Fruit fly (Drosophila melanogaster) whole organism, embryonic: Measurements from ENCODE around the gene CG13299.
A peak's percentile ranks its signal among the peaks of the same experiment; 100 is the strongest.

Source experiments
- Atf6 ChIP-seq: fragments of 200-800 bp; sonication (Bioruptor generic); IDR thresholded peaks from 2 replicates; pipeline ENCODE4 v1.3.6; 2022; ENCODE audit warnings: missing biosample characterization, missing genetic modification characterization
- BtbVII ChIP-seq: fragments of 200-800 bp; sonication (Bioruptor generic); optimal IDR thresholded peaks from 3 replicates; lab custom pipeline; 2017; ENCODE audit warnings: missing biosample characterization, mild to moderate bottlenecking, missing genetic modification characterization
- CG11504 ChIP-seq: fragments of 200-800 bp; sonication (Bioruptor generic); optimal IDR thresholded peaks from 3 replicates; lab custom pipeline; 2019; ENCODE audit warnings: missing biosample characterization, mild to moderate bottlenecking, missing genetic modification characterization, moderate library complexity
- CG12155 ChIP-seq: fragments of 200-800 bp; sonication (Bioruptor generic); optimal IDR thresholded peaks from 3 replicates; lab custom pipeline; 2016; ENCODE audit warnings: missing biosample characterization, missing genetic modification characterization
- CG13894 ChIP-seq: fragments of 200-800 bp; sonication (Bioruptor generic); optimal IDR thresholded peaks from 3 replicates; lab custom pipeline; 2018; ENCODE audit warnings: missing biosample characterization, mild to moderate bottlenecking, missing genetic modification characterization, moderate library complexity
- CG15269 ChIP-seq: fragments of 200-800 bp; sonication (Bioruptor generic); optimal IDR thresholded peaks from 2 replicates; lab custom pipeline; 2018; ENCODE audit warnings: missing biosample characterization, mild to moderate bottlenecking, missing genetic modification characterization, moderate library complexity
- CG1603 ChIP-seq: fragments of 200-800 bp; sonication (Bioruptor generic); optimal IDR thresholded peaks from 2 replicates; lab custom pipeline; 2019; ENCODE audit warnings: missing biosample characterization, mild to moderate bottlenecking, missing genetic modification characterization, moderate library complexity
- CG16815 ChIP-seq: fragments of 200-800 bp; sonication (Bioruptor generic); optimal IDR thresholded peaks from 3 replicates; lab custom pipeline; 2017; ENCODE audit warnings: missing biosample characterization, mild to moderate bottlenecking, missing genetic modification characterization
- CG16863 ChIP-seq: fragments of 200-800 bp; sonication (Bioruptor generic); optimal IDR thresholded peaks from 3 replicates; lab custom pipeline; 2016; ENCODE audit warnings: missing biosample characterization, missing genetic modification characterization
- CG17359 ChIP-seq: fragments of 200-800 bp; sonication (Bioruptor generic); optimal IDR thresholded peaks from 3 replicates; lab custom pipeline; 2018; ENCODE audit warnings: missing biosample characterization, mild to moderate bottlenecking, missing genetic modification characterization, moderate library complexity
- CG17802 ChIP-seq: fragments of 200-800 bp; sonication (Bioruptor generic); optimal IDR thresholded peaks from 2 replicates; lab custom pipeline; 2018; ENCODE audit warnings: missing biosample characterization, mild to moderate bottlenecking, missing genetic modification characterization, moderate library complexity
- CG1792 ChIP-seq: fragments of 200-800 bp; sonication (Bioruptor generic); optimal IDR thresholded peaks from 2 replicates; lab custom pipeline; 2016; ENCODE audit warnings: missing biosample characterization, missing genetic modification characterization
- CG1832 ChIP-seq: fragments of 200-800 bp; sonication (Bioruptor generic); optimal IDR thresholded peaks from 2 replicates; lab custom pipeline; 2017; ENCODE audit warnings: missing biosample characterization, mild to moderate bottlenecking, missing genetic modification characterization, inconsistent platforms
- CG18619 ChIP-seq: fragments of 200-800 bp; sonication (Bioruptor generic); optimal IDR thresholded peaks from 3 replicates; lab custom pipeline; 2017; ENCODE audit warnings: missing biosample characterization, mild to moderate bottlenecking, missing genetic modification characterization
- CG2875 ChIP-seq: fragments of 200-800 bp; sonication (Bioruptor generic); optimal IDR thresholded peaks from 2 replicates; lab custom pipeline; 2017; ENCODE audit warnings: missing biosample characterization, mild to moderate bottlenecking, missing genetic modification characterization, missing genetic modification reagents
- CG31441 ChIP-seq: fragments of 200-800 bp; sonication (Bioruptor generic); IDR thresholded peaks from 2 replicates; pipeline ENCODE4 v1.3.6; 2022; ENCODE audit warnings: missing biosample characterization, missing genetic modification characterization
- CG7963 ChIP-seq: fragments of 200-800 bp; sonication (Bioruptor generic); IDR thresholded peaks from 3 replicates; pipeline ENCODE4 v1.3.6; 2022; ENCODE audit warnings: missing biosample characterization, missing genetic modification characterization; ENCODE audit not compliant: partially characterized antibody
- CG8089 ChIP-seq: fragments of 200-800 bp; sonication (Bioruptor generic); optimal IDR thresholded peaks from 3 replicates; lab custom pipeline; 2016; ENCODE audit warnings: missing biosample characterization, missing genetic modification characterization
- CG9727 ChIP-seq: fragments of 200-800 bp; sonication (Bioruptor generic); optimal IDR thresholded peaks from 3 replicates; lab custom pipeline; 2017; ENCODE audit warnings: missing biosample characterization, mild to moderate bottlenecking, missing genetic modification characterization
- CoRest ChIP-seq: fragments of 200-800 bp; sonication (Bioruptor generic); optimal IDR thresholded peaks from 3 replicates; lab custom pipeline; 2018; ENCODE audit warnings: missing biosample characterization, mild to moderate bottlenecking, missing genetic modification characterization, moderate library complexity
- Drgx ChIP-seq: fragments of 200-800 bp; sonication (Bioruptor generic); IDR thresholded peaks from 2 replicates; pipeline ENCODE4 v1.3.6; 2022; ENCODE audit warnings: missing biosample characterization, missing genetic modification characterization
- Eip74EF ChIP-seq, 2 experiments: fragments of 200-800 bp in 1 of 2; fragments of >200 bp in 1 of 2; sonication (Bioruptor generic) in 1 of 2; optimal IDR thresholded peaks; 2 replicates each; lab custom pipeline; 2017 to 2019; ENCODE audit warnings: missing biosample characterization in 2 of 2, missing genetic modification characterization in 2 of 2, mild to moderate bottlenecking in 1 of 2, moderate library complexity in 1 of 2
- Hr51 ChIP-seq, 2 experiments: fragments of 200-800 bp; sonication (Bioruptor generic); optimal IDR thresholded peaks; 2 replicates in 1 of 2; 3 replicates in 1 of 2; lab custom pipeline; 2016 to 2018; ENCODE audit warnings: missing biosample characterization in 2 of 2, missing genetic modification characterization in 2 of 2, mild to moderate bottlenecking in 1 of 2, moderate library complexity in 1 of 2
- MBD-R2 ChIP-seq: fragments of 200-800 bp; sonication (Bioruptor generic); IDR thresholded peaks from 2 replicates; pipeline ENCODE4 v1.3.6; 2022; ENCODE audit warnings: missing biosample characterization, missing genetic modification characterization
- Max ChIP-seq: fragments of 200-800 bp; sonication (Bioruptor generic); optimal IDR thresholded peaks from 2 replicates; lab custom pipeline; 2016; ENCODE audit warnings: missing biosample characterization, mild to moderate bottlenecking, missing genetic modification characterization
- NC2β ChIP-seq: fragments of 200-800 bp; sonication (Bioruptor generic); optimal IDR thresholded peaks from 2 replicates; lab custom pipeline; 2016; ENCODE audit warnings: missing biosample characterization, missing genetic modification characterization
- NK7.1 ChIP-seq: fragments of 200-800 bp; sonication (Bioruptor generic); optimal IDR thresholded peaks from 3 replicates; lab custom pipeline; 2016; ENCODE audit warnings: missing biosample characterization, missing genetic modification characterization
- Optix ChIP-seq: fragments of 200-800 bp; sonication (Bioruptor generic); IDR thresholded peaks from 3 replicates; pipeline ENCODE4 v1.3.6; 2022; ENCODE audit warnings: missing biosample characterization, missing genetic modification characterization
- Six4 ChIP-seq: fragments of 200-800 bp; sonication (Bioruptor generic); optimal IDR thresholded peaks from 2 replicates; lab custom pipeline; 2016; ENCODE audit warnings: missing biosample characterization, missing genetic modification characterization
- Sox102F ChIP-seq: fragments of 200-800 bp; sonication (Bioruptor generic); optimal IDR thresholded peaks from 2 replicates; lab custom pipeline; 2018; ENCODE audit warnings: missing biosample characterization, mild to moderate bottlenecking, missing genetic modification characterization, moderate library complexity
- Tbp ChIP-seq: fragments of >200 bp; optimal IDR thresholded peaks from 2 replicates; lab custom pipeline; 2018; ENCODE audit warnings: missing biosample characterization, missing genetic modification characterization
- Vsx1 ChIP-seq: fragments of 200-800 bp; sonication (Bioruptor generic); optimal IDR thresholded peaks from 2 replicates; lab custom pipeline; 2017; ENCODE audit warnings: missing biosample characterization, mild to moderate bottlenecking, missing genetic modification characterization, missing genetic modification reagents
- Xrp1 ChIP-seq: fragments of 200-800 bp; sonication (Bioruptor generic); IDR thresholded peaks from 2 replicates; pipeline ENCODE4 v1.3.6; 2022; ENCODE audit warnings: missing biosample characterization, missing genetic modification characterization
- crol ChIP-seq: fragments of 200-800 bp; sonication (Bioruptor generic); IDR thresholded peaks from 2 replicates; pipeline ENCODE4 v1.3.6; 2022; ENCODE audit warnings: missing biosample characterization, missing genetic modification characterization
- dati ChIP-seq: fragments of 200-800 bp; sonication (Bioruptor generic); IDR thresholded peaks from 2 replicates; pipeline ENCODE4 v1.3.6; 2022; ENCODE audit warnings: missing biosample characterization, missing genetic modification characterization
- dmrt99B ChIP-seq: fragments of 200-800 bp; sonication (Bioruptor generic); optimal IDR thresholded peaks from 2 replicates; lab custom pipeline; 2018; ENCODE audit warnings: missing biosample characterization, mild to moderate bottlenecking, missing genetic modification characterization, moderate library complexity
- fd102C ChIP-seq: fragments of 200-800 bp; sonication (Bioruptor generic); optimal IDR thresholded peaks from 2 replicates; lab custom pipeline; 2018; ENCODE audit warnings: missing biosample characterization, mild to moderate bottlenecking, missing genetic modification characterization, moderate library complexity
- fd96Cb ChIP-seq: fragments of 200-800 bp; sonication (Bioruptor generic); optimal IDR thresholded peaks from 2 replicates; lab custom pipeline; 2018; ENCODE audit warnings: missing biosample characterization, mild to moderate bottlenecking, missing genetic modification characterization, moderate library complexity
- gsb-n ChIP-seq: fragments of 200-800 bp; sonication (Bioruptor generic); optimal IDR thresholded peaks from 3 replicates; lab custom pipeline; 2018; ENCODE audit warnings: missing biosample characterization, mild to moderate bottlenecking, missing genetic modification characterization
- jumu ChIP-seq: fragments of 200-800 bp; sonication (Bioruptor generic); optimal IDR thresholded peaks from 3 replicates; lab custom pipeline; 2016; ENCODE audit warnings: missing biosample characterization, missing genetic modification characterization
- lilli ChIP-seq: fragments of 200-800 bp; sonication (Bioruptor generic); optimal IDR thresholded peaks from 3 replicates; lab custom pipeline; 2016; ENCODE audit warnings: missing biosample characterization, missing genetic modification characterization
- peb ChIP-seq: fragments of 200-800 bp; sonication (Bioruptor generic); IDR thresholded peaks from 2 replicates; pipeline ENCODE4 v1.3.6; 2022; ENCODE audit warnings: missing biosample characterization, missing genetic modification characterization
- row ChIP-seq: fragments of 200-800 bp; sonication (Bioruptor generic); IDR thresholded peaks from 3 replicates; pipeline ENCODE4 v1.3.6; 2022; ENCODE audit warnings: missing biosample characterization, missing genetic modification characterization
- sens ChIP-seq: fragments of 200-800 bp; sonication (Bioruptor generic); peaks from one replicate; lab custom pipeline; 2016; ENCODE audit warnings: missing biosample characterization, missing genetic modification characterization
- slbo ChIP-seq: fragments of 200-800 bp; sonication (Bioruptor generic); IDR thresholded peaks from 2 replicates; pipeline ENCODE4 v1.3.6; 2022; ENCODE audit warnings: missing biosample characterization, missing genetic modification characterization
- vnd ChIP-seq: fragments of 200-800 bp; sonication (Bioruptor generic); IDR thresholded peaks from 3 replicates; pipeline ENCODE4 v1.3.6; 2022; ENCODE audit warnings: missing biosample characterization, missing genetic modification characterization; ENCODE audit not compliant: partially characterized antibody

Gene CG13299

dm6 chr3L:6232261-6232660 lies at the start of gene CG13299:
Gene CG13299, minus strand, starts transcription at chr3L:6232361.
- no peak for TF ChIP-seq CG9727 (GFP tag; lab: Kevin White, UChicago)
- TF ChIP-seq CG7963 (GFP tag; lab: Robert Waterston, UW): no peak
- TF ChIP-seq CG17802 (tag; lab: Kevin White, UChicago): no peak
- TF ChIP-seq CG1832 (GFP tag; lab: Kevin White, UChicago): no peak
- no peak for TF ChIP-seq dati (GFP tag; lab: Robert Waterston, UW)
- TF ChIP-seq CG16815 (GFP tag; lab: Kevin White, UChicago): no peak
- no peak for TF ChIP-seq lilli (GFP tag; lab: Kevin White, UChicago)
- TF ChIP-seq Vsx1 (GFP tag; lab: Kevin White, UChicago): no peak
- TF ChIP-seq Max (GFP tag; lab: Kevin White, UChicago): no peak
- TF ChIP-seq CG2875 (GFP tag; lab: Kevin White, UChicago): no peak
- TF ChIP-seq, all 482 proteins: peak for 0

- TF ChIP-seq jumu (GFP tag; lab: Kevin White, UChicago) (no peak), CoRest (tag; lab: Kevin White, UChicago) (no peak), Tbp (GFP tag; lab: Kevin White, UChicago) (no peak), CG12155 (GFP tag; lab: Kevin White, UChicago) (no peak), fd102C (GFP tag; lab: Kevin White, UChicago) (no peak), Optix (GFP tag; lab: Robert Waterston, UW) (no peak), CG8089 (GFP tag; lab: Kevin White, UChicago) (no peak), NK7.1 (GFP tag; lab: Kevin White, UChicago) (no peak), Atf6 (GFP tag; lab: Robert Waterston, UW) (no peak), peb (no peak), CG18619 (GFP tag; lab: Kevin White, UChicago) (no peak), slbo (GFP tag; lab: Robert Waterston, UW) (no peak)
Observed at dm6 chr3L:6275487-6275886, 43.3 kb upstream of the CG13299 start, which contains the start of gene CG43168. Gene CG43168, plus strand, starts transcription at chr3L:6275787.

- TF ChIP-seq vnd (GFP tag; lab: Robert Waterston, UW) (0 out of 3 replicates have a peak, but pooled peaks have one; percentile 17), Eip74EF (GFP tag; optimal IDR thresholded peaks at IDR 0.05; lab: Kevin White, UChicago) (no peak), CG16863 (GFP tag; lab: Kevin White, UChicago) (no peak), crol (GFP tag; lab: Robert Waterston, UW) (0 out of 2 replicates have a peak, but pooled peaks have one; percentile 26), Drgx (GFP tag; lab: Robert Waterston, UW) (peak; percentile 81), MBD-R2 (no peak)
- TF ChIP-seq, all 482 proteins: peak for 3
Observed at dm6 chr3L:6274929-6275328, 42.8 kb upstream of the CG13299 start.

- TF ChIP-seq CG15269 (peak; percentile 7), fd96Cb (tag; lab: Kevin White, UChicago) (peak; percentile 1), sens (GFP tag; lab: Kevin White, UChicago) (peak; percentile 4), NC2β (GFP tag; lab: Kevin White, UChicago) (no peak), Xrp1 (peak; percentile 34; the same call in 1 of the 2 replicates), gsb-n (tag; lab: Kevin White, UChicago) (no peak), Sox102F (GFP tag; lab: Kevin White, UChicago) (peak; percentile 35), dmrt99B (tag; lab: Kevin White, UChicago) (peak; percentile 33), CG11504 (tag; lab: Kevin White, UChicago) (peak; percentile 34), Six4 (GFP tag; lab: Kevin White, UChicago) (no peak), CG31441 (GFP tag; lab: Robert Waterston, UW) (0 out of 2 replicates have a peak, but pooled peaks have one; percentile 23), row (GFP tag; lab: Robert Waterston, UW) (0 out of 3 replicates have a peak, but pooled peaks have one; percentile 10), CG1792 (GFP tag; lab: Kevin White, UChicago) (no peak), CG1603 (tag; lab: Kevin White, UChicago) (no peak), CG17359 (tag; lab: Kevin White, UChicago) (peak; percentile 13), CG13894 (tag; lab: Kevin White, UChicago) (no peak), BtbVII (no peak), Hr51 (GFP tag; optimal IDR thresholded peaks at IDR 0.05; lab: Kevin White, UChicago) (peak in 1 of 2 experiments; percentile 16)
Observed at dm6 chr3L:6270283-6270682, 38.1 kb upstream of the CG13299 start.
